Worm (Caenorhabditis elegans) whole organism, L1 larva: ENCODE results near the gene col-96.

Experiments
- C34B4.2 ChIP-seq: sonication (generic microtip); optimal IDR thresholded peaks from 2 replicates; lab custom pipeline; 2017; ENCODE audit warnings: mild to moderate bottlenecking, missing genetic modification characterization, missing compliant biosample characterization
- aly-2 ChIP-seq: fragments of 150-350 bp; optimal IDR thresholded peaks from 2 replicates; lab custom pipeline; 2014; ENCODE audit warnings: missing biosample characterization, missing genetic modification characterization
- ceh-82 ChIP-seq, 3 experiments: fragments of 150-350 bp in 1 of 3; sonication (generic microtip) in 2 of 3; optimal IDR thresholded peaks; 2 replicates each; lab custom pipeline; 2014 to 2017; ENCODE audit warnings: missing biosample characterization in 3 of 3, missing genetic modification characterization in 3 of 3
- egl-27 ChIP-seq, 2 experiments: fragments of 150-350 bp in 1 of 2; sonication (generic microtip); optimal IDR thresholded peaks; 3 replicates each; lab custom pipeline; 2017 to 2018; ENCODE audit warnings: missing biosample characterization in 2 of 2, missing genetic modification characterization in 2 of 2, missing genetic modification reagents in 2 of 2
- fkh-10 ChIP-seq: sonication (generic microtip); optimal IDR thresholded peaks from 2 replicates; lab custom pipeline; 2017; ENCODE audit warnings: missing biosample characterization, missing genetic modification reagents, missing genetic modification characterization
- mab-9 ChIP-seq: fragments of 200-800 bp; sonication (Bioruptor generic); IDR thresholded peaks from 2 replicates; pipeline ENCODE4 v1.3.6; 2022; ENCODE audit warnings: missing genetic modification reagents, missing genetic modification characterization, missing compliant biosample characterization
- nhr-28 ChIP-seq: fragments of 150-350 bp; optimal IDR thresholded peaks from 2 replicates; lab custom pipeline; 2014; ENCODE audit warnings: missing biosample characterization, missing genetic modification characterization
- nhr-76 ChIP-seq: sonication (generic microtip); optimal IDR thresholded peaks from 2 replicates; lab custom pipeline; 2017; ENCODE audit warnings: missing biosample characterization, missing genetic modification characterization
- sox-4 ChIP-seq: sonication (generic microtip); optimal IDR thresholded peaks from 2 replicates; lab custom pipeline; 2016; ENCODE audit warnings: missing genetic modification characterization, missing compliant biosample characterization
- tbx-2 ChIP-seq: sonication (generic microtip); optimal IDR thresholded peaks from 2 replicates; lab custom pipeline; 2016; ENCODE audit warnings: missing genetic modification characterization, missing compliant biosample characterization
- zag-1 ChIP-seq: fragments of 150-350 bp; optimal IDR thresholded peaks from 2 replicates; lab custom pipeline; 2014; ENCODE audit warnings: missing biosample characterization, missing genetic modification characterization
- ztf-11 ChIP-seq, 2 experiments: sonication (generic microtip); optimal IDR thresholded peaks; 2 replicates each; lab custom pipeline; 2016 to 2017; ENCODE audit warnings: missing genetic modification characterization in 2 of 2, missing biosample characterization in 1 of 2, missing compliant biosample characterization in 1 of 2

DNA sequence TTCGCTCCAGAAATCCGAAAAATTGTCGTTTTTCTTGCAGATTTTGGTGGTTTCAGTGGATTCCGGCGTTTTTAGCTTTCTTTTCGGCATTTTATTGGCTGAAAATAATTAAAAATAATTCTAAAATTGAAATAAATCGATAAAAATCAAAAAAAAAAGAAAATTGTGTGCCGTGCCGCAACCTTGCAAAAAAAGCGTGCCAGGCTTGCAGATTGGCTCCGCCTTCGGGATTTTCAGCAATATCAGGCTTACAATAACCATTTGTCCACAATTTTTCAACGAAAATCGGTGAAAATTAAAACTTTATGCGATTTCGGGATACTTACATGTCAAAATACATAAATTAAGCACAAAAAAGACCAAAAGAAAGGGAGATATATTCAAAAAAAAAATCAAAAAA, 12.0 kb upstream of the col-96 start, which contains the start of gene Y41C4A.9:
- TF ChIP-seq tbx-2 (tag; lab: Kevin White, UChicago) = no peak
- TF ChIP-seq ceh-82 (tag; optimal IDR thresholded peaks at IDR 0.05; lab: Kevin White, UChicago) = no peak
- TF ChIP-seq nhr-28 = no peak
- TF ChIP-seq ztf-11 (tag; optimal IDR thresholded peaks at IDR 0.05; lab: Kevin White, UChicago) = no peak
- TF ChIP-seq mab-9 (GFP tag; lab: Robert Waterston, UW) = no peak
- TF ChIP-seq C34B4.2 = no peak
- no peak for TF ChIP-seq sox-4 (tag; lab: Kevin White, UChicago)
- no peak for TF ChIP-seq nhr-76
- no peak for TF ChIP-seq aly-2 (tag; lab: Kevin White, UChicago)
- TF ChIP-seq egl-27 (tag; optimal IDR thresholded peaks at IDR 0.05; lab: Kevin White, UChicago) = no peak
- TF ChIP-seq fkh-10 (GFP tag; lab: Kevin White, UChicago) = no peak
- no peak for TF ChIP-seq zag-1 (tag; lab: Kevin White, UChicago)
